Worm (Caenorhabditis elegans) whole organism, L4 larva: ENCODE results near the gene mab-3.

Experiments
- F37D6.2 ChIP-seq: sonication (generic microtip); optimal IDR thresholded peaks from 2 replicates; lab custom pipeline; 2016; ENCODE audit warnings: mild to moderate bottlenecking, missing genetic modification characterization, missing compliant biosample characterization
- T26A8.4 ChIP-seq: fragments of 200-800 bp; sonication (Bioruptor generic); IDR thresholded peaks from 2 replicates; pipeline ENCODE4 v1.3.6; 2022; ENCODE audit warnings: missing genetic modification characterization, missing compliant biosample characterization
- Y48G9A.11 ChIP-seq: fragments of 200-800 bp; sonication (Bioruptor generic); IDR thresholded peaks from 2 replicates; pipeline ENCODE4 v1.3.6; 2022; ENCODE audit warnings: missing genetic modification reagents, missing genetic modification characterization, missing compliant biosample characterization
- ZK337.2 ChIP-seq: fragments of 200-800 bp; sonication (Bioruptor generic); IDR thresholded peaks from 2 replicates; pipeline ENCODE4 v1.3.6; 2022; ENCODE audit warnings: missing genetic modification reagents, missing genetic modification characterization, missing compliant biosample characterization
- ZK546.5 ChIP-seq, 2 experiments: sonication (generic microtip); optimal IDR thresholded peaks; 2 replicates each; lab custom pipeline; 2017; ENCODE audit warnings: missing biosample characterization in 2 of 2, missing genetic modification characterization in 2 of 2
- aly-2 ChIP-seq: sonication (generic microtip); optimal IDR thresholded peaks from 2 replicates; lab custom pipeline; 2018; ENCODE audit warnings: missing biosample characterization, missing genetic modification characterization
- ama-1 ChIP-seq: fragments of 150-350 bp; optimal IDR thresholded peaks from 2 replicates; lab custom pipeline; 2014; ENCODE audit warnings: inconsistent platforms, mixed read lengths
- arid-1 ChIP-seq: fragments of 200-800 bp; sonication (Bioruptor generic); conservative IDR thresholded peaks from 2 replicates; pipeline ENCODE4 v1.3.6; 2022; ENCODE audit warnings: missing genetic modification reagents, missing genetic modification characterization, missing compliant biosample characterization
- ceh-20 ChIP-seq: fragments of 200-800 bp; sonication (Bioruptor generic); IDR thresholded peaks from 2 replicates; pipeline ENCODE4 v1.3.6; 2022; ENCODE audit warnings: missing genetic modification reagents, missing genetic modification characterization, missing compliant biosample characterization
- ceh-28 ChIP-seq: fragments of 150-350 bp; optimal IDR thresholded peaks from 2 replicates; lab custom pipeline; 2014; ENCODE audit warnings: missing biosample characterization, missing genetic modification reagents, missing genetic modification characterization
- ceh-32 ChIP-seq: sonication (generic microtip); optimal IDR thresholded peaks from 2 replicates; lab custom pipeline; 2016; ENCODE audit warnings: mild to moderate bottlenecking, missing genetic modification characterization, missing compliant biosample characterization; ENCODE audit not compliant: poor library complexity
- ceh-82 ChIP-seq: sonication (generic microtip); optimal IDR thresholded peaks from 2 replicates; lab custom pipeline; 2017; ENCODE audit warnings: missing biosample characterization, missing genetic modification characterization
- daf-16 ChIP-seq, 3 experiments: sonication (generic microtip); optimal IDR thresholded peaks; 2 replicates each; lab custom pipeline; 2016 to 2017; ENCODE audit warnings: missing genetic modification characterization in 3 of 3, missing genetic modification reagents in 3 of 3, mild to moderate bottlenecking in 2 of 3, missing compliant biosample characterization in 2 of 3, missing biosample characterization in 1 of 3, moderate library complexity in 1 of 3
- daf-19 ChIP-seq: fragments of 200-800 bp; sonication (Bioruptor generic); conservative IDR thresholded peaks from 2 replicates; pipeline ENCODE4 v1.3.6; 2022; ENCODE audit warnings: missing genetic modification characterization, missing compliant biosample characterization
- dpl-1 ChIP-seq: fragments of 150-350 bp; optimal IDR thresholded peaks from 2 replicates; lab custom pipeline; 2014; ENCODE audit warnings: missing biosample characterization, missing genetic modification reagents, missing genetic modification characterization
- egl-27 ChIP-seq: sonication (generic microtip); optimal IDR thresholded peaks from 3 replicates; lab custom pipeline; 2017; ENCODE audit warnings: missing biosample characterization, missing genetic modification reagents, missing genetic modification characterization
- egl-43 ChIP-seq: fragments of 200-800 bp; sonication (Bioruptor generic); IDR thresholded peaks from 2 replicates; pipeline ENCODE4 v1.3.6; 2022; ENCODE audit warnings: missing genetic modification reagents, missing genetic modification characterization, missing compliant biosample characterization
- fos-1 ChIP-seq: fragments of 150-350 bp; optimal IDR thresholded peaks from 2 replicates; lab custom pipeline; 2014; ENCODE audit warnings: missing biosample characterization, missing genetic modification characterization
- hlh-11 ChIP-seq: fragments of 200-800 bp; sonication (Bioruptor generic); optimal IDR thresholded peaks from 2 replicates; lab custom pipeline; 2018; ENCODE audit warnings: mild to moderate bottlenecking, missing genetic modification characterization, missing compliant biosample characterization
- hlh-30 ChIP-seq: sonication (generic microtip); optimal IDR thresholded peaks from 2 replicates; lab custom pipeline; 2017; ENCODE audit warnings: antibody characterized with exemption, mild to moderate bottlenecking, missing genetic modification characterization, missing compliant biosample characterization; ENCODE audit not compliant: insufficient read depth
- hmg-1.1 ChIP-seq: fragments of 200-800 bp; sonication (Bioruptor generic); IDR thresholded peaks from 2 replicates; pipeline ENCODE4 v1.3.6; 2022; ENCODE audit warnings: missing genetic modification reagents, missing genetic modification characterization, missing compliant biosample characterization
- lim-7 ChIP-seq: fragments of 200-800 bp; sonication (Bioruptor generic); IDR thresholded peaks from 2 replicates; pipeline ENCODE4 v1.3.6; 2022; ENCODE audit warnings: missing genetic modification characterization, missing compliant biosample characterization
- lin-1 ChIP-seq: fragments of 200-800 bp; sonication (Bioruptor generic); IDR thresholded peaks from 2 replicates; pipeline ENCODE4 v1.3.6; 2022; ENCODE audit warnings: missing genetic modification reagents, missing genetic modification characterization, missing compliant biosample characterization
- lin-15B ChIP-seq: fragments of 150-350 bp; sonication (generic microtip); optimal IDR thresholded peaks from 3 replicates; lab custom pipeline; 2014; ENCODE audit warnings: missing biosample characterization, missing genetic modification characterization
- lin-29 ChIP-seq: fragments of 200-800 bp; sonication (Bioruptor generic); IDR thresholded peaks from 2 replicates; pipeline ENCODE4 v1.3.6; 2022; ENCODE audit warnings: missing genetic modification reagents, missing genetic modification characterization, missing compliant biosample characterization
- lin-38 ChIP-seq: fragments of 200-800 bp; sonication (Bioruptor generic); IDR thresholded peaks from 2 replicates; pipeline ENCODE4 v1.3.6; 2022; ENCODE audit warnings: missing genetic modification reagents, missing genetic modification characterization, missing compliant biosample characterization
- lir-3 ChIP-seq: sonication (generic microtip); optimal IDR thresholded peaks from 2 replicates; lab custom pipeline; 2016; ENCODE audit warnings: mild to moderate bottlenecking, missing genetic modification characterization, missing compliant biosample characterization
- lsy-2 ChIP-seq, 2 experiments: fragments of 150-350 bp in 1 of 2; sonication (generic microtip) in 1 of 2; optimal IDR thresholded peaks; 2 replicates each; lab custom pipeline; 2014 to 2017; ENCODE audit warnings: missing biosample characterization in 2 of 2, missing genetic modification characterization in 2 of 2
- madf-9 ChIP-seq: fragments of 200-800 bp; sonication (Bioruptor generic); conservative IDR thresholded peaks from 2 replicates; pipeline ENCODE4 v1.3.6; 2022; ENCODE audit warnings: missing genetic modification reagents, missing genetic modification characterization, missing compliant biosample characterization
- mdt-29 ChIP-seq: fragments of 200-800 bp; sonication (Bioruptor generic); IDR thresholded peaks from 2 replicates; pipeline ENCODE4 v1.3.6; 2022; ENCODE audit warnings: missing genetic modification reagents, missing genetic modification characterization, missing compliant biosample characterization
- mep-1 ChIP-seq: fragments of 150-350 bp; sonication (generic microtip); optimal IDR thresholded peaks from 3 replicates; lab custom pipeline; 2014; ENCODE audit warnings: missing biosample characterization, missing genetic modification characterization
- mxl-2 ChIP-seq: fragments of 200-800 bp; sonication (Bioruptor generic); conservative IDR thresholded peaks from 2 replicates; pipeline ENCODE4 v1.3.6; 2022; ENCODE audit warnings: missing genetic modification reagents, missing genetic modification characterization, missing compliant biosample characterization
- nhr-102 ChIP-seq: sonication (generic microtip); optimal IDR thresholded peaks from 2 replicates; lab custom pipeline; 2016; ENCODE audit warnings: mild to moderate bottlenecking, missing genetic modification characterization, moderate library complexity, missing compliant biosample characterization
- nhr-111 ChIP-seq: fragments of 200-800 bp; sonication (Bioruptor generic); optimal IDR thresholded peaks from 2 replicates; lab custom pipeline; 2018; ENCODE audit warnings: mild to moderate bottlenecking, missing genetic modification characterization, missing compliant biosample characterization
- nhr-25 ChIP-seq: sonication (generic microtip); optimal IDR thresholded peaks from 2 replicates; lab custom pipeline; 2017; ENCODE audit warnings: missing genetic modification characterization, mild to moderate bottlenecking, missing compliant biosample characterization, antibody characterized with exemption, moderate library complexity, borderline replicate concordance; ENCODE audit not compliant: insufficient read depth
- nhr-6 ChIP-seq: fragments of 150-350 bp; optimal IDR thresholded peaks from 2 replicates; lab custom pipeline; 2014; ENCODE audit warnings: missing biosample characterization, missing genetic modification characterization
- php-3 ChIP-seq: fragments of 200-800 bp; sonication (Bioruptor generic); IDR thresholded peaks from 2 replicates; pipeline ENCODE4 v1.3.6; 2022; ENCODE audit warnings: missing genetic modification reagents, missing genetic modification characterization, missing compliant biosample characterization
- saeg-2 ChIP-seq: fragments of 200-800 bp; sonication (Bioruptor generic); IDR thresholded peaks from 2 replicates; pipeline ENCODE4 v1.3.6; 2022; ENCODE audit warnings: missing genetic modification reagents, missing genetic modification characterization, missing compliant biosample characterization
- sdz-12 ChIP-seq: fragments of 200-800 bp; sonication (Bioruptor generic); optimal IDR thresholded peaks from 2 replicates; lab custom pipeline; 2018; ENCODE audit warnings: mild to moderate bottlenecking, missing genetic modification characterization, missing compliant biosample characterization
- set-16 ChIP-seq: fragments of 200-800 bp; sonication (Bioruptor generic); IDR thresholded peaks from 2 replicates; pipeline ENCODE4 v1.3.6; 2022; ENCODE audit warnings: missing genetic modification reagents, missing genetic modification characterization, missing compliant biosample characterization
- skn-1 ChIP-seq: fragments of 150-350 bp; optimal IDR thresholded peaks from 2 replicates; lab custom pipeline; 2014; ENCODE audit warnings: missing biosample characterization, missing genetic modification characterization
- snpc-1.2 ChIP-seq: fragments of 200-800 bp; sonication (Bioruptor generic); IDR thresholded peaks from 2 replicates; pipeline ENCODE4 v1.3.6; 2022; ENCODE audit warnings: missing genetic modification reagents, missing genetic modification characterization, missing compliant biosample characterization
- spr-1 ChIP-seq: sonication (generic microtip); optimal IDR thresholded peaks from 2 replicates; lab custom pipeline; 2016; ENCODE audit warnings: mild to moderate bottlenecking, missing genetic modification characterization, missing compliant biosample characterization
- spr-3 ChIP-seq: fragments of 200-800 bp; sonication (Bioruptor generic); optimal IDR thresholded peaks from 2 replicates; lab custom pipeline; 2018; ENCODE audit warnings: mild to moderate bottlenecking, missing genetic modification characterization, missing compliant biosample characterization
- tra-1 ChIP-seq: fragments of 200-800 bp; sonication (Bioruptor generic); IDR thresholded peaks from 2 replicates; pipeline ENCODE4 v1.3.6; 2022; ENCODE audit warnings: missing genetic modification reagents, missing genetic modification characterization, missing compliant biosample characterization
- unc-39 ChIP-seq: sonication (generic microtip); optimal IDR thresholded peaks from 2 replicates; lab custom pipeline; 2017; ENCODE audit warnings: missing biosample characterization, missing genetic modification characterization
- zag-1 ChIP-seq: fragments of 150-350 bp; optimal IDR thresholded peaks from 2 replicates; lab custom pipeline; 2014; ENCODE audit warnings: missing biosample characterization, missing genetic modification characterization
- zip-2 ChIP-seq: fragments of 150-350 bp; optimal IDR thresholded peaks from 2 replicates; lab custom pipeline; 2014; ENCODE audit warnings: missing biosample characterization, missing genetic modification characterization

The mab-3 gene

DNA sequence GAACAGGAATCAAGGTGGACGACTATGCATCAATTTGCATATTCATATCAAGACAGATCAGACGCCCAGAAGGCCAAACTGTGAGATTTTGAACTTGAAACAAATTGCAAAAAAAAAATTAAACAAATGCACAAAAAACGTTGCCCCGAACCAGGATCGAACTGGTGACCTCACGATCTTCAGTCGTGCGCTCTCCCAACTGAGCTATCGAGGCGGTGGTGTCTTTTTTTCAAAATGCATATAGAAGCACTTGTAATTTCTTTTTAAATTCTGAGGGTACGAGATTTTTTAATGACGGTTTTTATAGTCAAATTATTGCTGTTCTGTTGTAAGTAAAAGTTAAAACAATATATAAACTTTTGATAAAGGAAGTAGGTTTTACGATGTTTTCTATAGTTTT lies 18.9 kb upstream of the mab-3 start (continued):
- no peak for TF ChIP-seq nhr-102 (tag; lab: Kevin White, UChicago)
- no peak for TF ChIP-seq skn-1 (tag; lab: Kevin White, UChicago)
- no peak for TF ChIP-seq hmg-1.1 (GFP tag; lab: Robert Waterston, UW)
- TF ChIP-seq daf-19 (GFP tag; lab: Robert Waterston, UW) = no peak
- TF ChIP-seq fos-1 (tag; lab: Kevin White, UChicago) = no peak
- no peak for TF ChIP-seq ceh-32 (tag; lab: Kevin White, UChicago)
- TF ChIP-seq sdz-12 (GFP tag; lab: Kevin White, UChicago) = no peak
- TF ChIP-seq unc-39 = no peak
- no peak for TF ChIP-seq aly-2 (tag; lab: Kevin White, UChicago)
- TF ChIP-seq ZK546.5 (tag; optimal IDR thresholded peaks at IDR 0.05; lab: Kevin White, UChicago) = no peak
- TF ChIP-seq ceh-82 = no peak
- no peak for TF ChIP-seq php-3 (GFP tag; lab: Robert Waterston, UW)
- no peak for TF ChIP-seq F37D6.2
- no peak for TF ChIP-seq madf-9 (GFP tag; lab: Robert Waterston, UW)
- TF ChIP-seq snpc-1.2 (GFP tag; lab: Robert Waterston, UW) = no peak
- no peak for TF ChIP-seq spr-1
- no peak for TF ChIP-seq mxl-2 (GFP tag; lab: Robert Waterston, UW)
- no peak for TF ChIP-seq lin-15B
- TF ChIP-seq T26A8.4 = no peak
- TF ChIP-seq ceh-28 (tag; lab: Kevin White, UChicago) = no peak
- TF ChIP-seq nhr-6 (tag; lab: Kevin White, UChicago) = no peak
- TF ChIP-seq Y48G9A.11 (GFP tag; lab: Robert Waterston, UW) = peak; percentile 39; the same call in 1 of the 2 replicates
- TF ChIP-seq egl-27 (tag; lab: Kevin White, UChicago) = no peak
- TF ChIP-seq ama-1 (lab: Kevin White, UChicago) = no peak
- TF ChIP-seq saeg-2 (GFP tag; lab: Robert Waterston, UW) = no peak
- no peak for TF ChIP-seq lin-1 (GFP tag; lab: Robert Waterston, UW)
- TF ChIP-seq dpl-1 (GFP tag; lab: Kevin White, UChicago) = peak; percentile 10
- TF ChIP-seq lim-7 (GFP tag; lab: Robert Waterston, UW) = peak; percentile 67
- TF ChIP-seq lin-38 (GFP tag; lab: Robert Waterston, UW) = peak; percentile 59
- TF ChIP-seq egl-43 (GFP tag; lab: Robert Waterston, UW) = no peak

DNA sequence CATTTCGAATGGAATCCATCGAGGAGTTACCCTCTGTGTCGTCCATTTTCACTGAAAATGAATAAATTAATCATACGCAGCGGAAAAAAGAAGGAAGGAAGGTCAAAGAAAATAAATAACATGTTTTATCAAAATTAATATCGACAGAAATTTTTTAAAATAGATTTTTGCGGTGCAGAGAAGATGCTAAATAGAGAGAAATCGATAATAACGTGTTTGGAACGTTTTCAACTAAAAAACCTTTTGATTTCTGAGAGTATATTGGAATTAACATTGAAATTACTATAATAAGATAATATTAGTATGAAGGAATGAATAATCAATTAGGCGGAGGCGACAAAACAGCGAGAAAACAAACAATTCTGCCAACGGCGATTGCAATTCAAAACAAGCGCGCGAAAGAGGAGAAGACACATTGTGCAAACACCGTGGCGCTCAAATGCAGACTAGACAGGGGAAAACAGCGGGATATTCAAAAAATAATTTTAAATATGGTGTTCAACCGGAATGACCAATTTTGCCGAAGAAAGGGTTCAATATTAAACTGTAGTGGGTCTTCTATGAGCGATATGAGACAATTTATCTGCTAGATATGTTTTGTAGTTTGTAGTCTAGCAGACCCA lies 15.4 kb upstream of the mab-3 start, which contains the start of gene wee-1.3:
wee-1.3 (minus strand) TSS at position 51 of the 623 bp plus-strand sequence.
- TF ChIP-seq daf-16 (GFP tag; optimal IDR thresholded peaks at IDR 0.05; lab: Kevin White, UChicago) (no peak), daf-16 (tag; optimal IDR thresholded peaks at IDR 0.05; lab: Kevin White, UChicago) (no peak), nhr-102 (tag; lab: Kevin White, UChicago) (peak; percentile 8), nhr-111 (GFP tag; lab: Kevin White, UChicago) (no peak), nhr-25 (tag; lab: Kevin White, UChicago) (peak; percentile 34), zip-2 (tag; lab: Kevin White, UChicago) (no peak), ZK337.2 (GFP tag; lab: Robert Waterston, UW) (no peak), hlh-11 (peak; percentile 57), ceh-32 (tag; lab: Kevin White, UChicago) (no peak), lsy-2 (tag; optimal IDR thresholded peaks at IDR 0.05; lab: Kevin White, UChicago) (peak; percentile 30 to 94), Y48G9A.11 (GFP tag; lab: Robert Waterston, UW) (peak; percentile 22; the same call in 1 of the 2 replicates), lin-29 (GFP tag; lab: Robert Waterston, UW) (no peak), egl-27 (tag; lab: Kevin White, UChicago) (no peak), nhr-6 (tag; lab: Kevin White, UChicago) (peak; percentile 73), arid-1 (GFP tag; lab: Robert Waterston, UW) (0 out of 2 replicates have a peak, but pooled peaks have one; percentile 18), spr-3 (GFP tag; lab: Kevin White, UChicago) (no peak), hlh-30 (tag; lab: Kevin White, UChicago) (peak; percentile 73), ceh-20 (GFP tag; lab: Robert Waterston, UW) (no peak), mdt-29 (GFP tag; lab: Robert Waterston, UW) (no peak), saeg-2 (GFP tag; lab: Robert Waterston, UW) (no peak), lir-3 (tag; lab: Kevin White, UChicago) (no peak), lin-15B (no peak), lin-1 (GFP tag; lab: Robert Waterston, UW) (no peak), tra-1 (GFP tag; lab: Robert Waterston, UW) (0 out of 2 replicates have a peak, but pooled peaks have one; percentile 43), mep-1 (tag; lab: Kevin White, UChicago) (peak; percentile 71), set-16 (GFP tag; lab: Robert Waterston, UW) (no peak), daf-19 (GFP tag; lab: Robert Waterston, UW) (no peak), zag-1 (tag; lab: Kevin White, UChicago) (no peak), hmg-1.1 (GFP tag; lab: Robert Waterston, UW) (peak; percentile 69)
